Fruit fly (Drosophila melanogaster): ENCODE measurements around the gene CG46459.

- TF ChIP-seq CG6163 (GFP tag; IDR thresholded peaks at IDR 0.05) (no peak), fkh (GFP tag; optimal IDR thresholded peaks at IDR 0.05) (no peak), Sox15 (GFP tag; optimal IDR thresholded peaks at IDR 0.05) (no peak), CG6808 (GFP tag; optimal IDR thresholded peaks at IDR 0.05) (no peak), CG1621 (tag; optimal IDR thresholded peaks at IDR 0.05) (no peak), OdsH (GFP tag; optimal IDR thresholded peaks at IDR 0.05) (no peak), Hr4 (GFP tag; optimal IDR thresholded peaks at IDR 0.05) (no peak), Hr38 (GFP tag; optimal IDR thresholded peaks at IDR 0.05) (no peak), cyc (GFP tag; optimal IDR thresholded peaks at IDR 0.05) (no peak), CG31627 (GFP tag; optimal IDR thresholded peaks at IDR 0.05) (no peak), net (GFP tag; optimal IDR thresholded peaks at IDR 0.05) (no peak), CG8119 (GFP tag; IDR thresholded peaks at IDR 0.05) (no peak), CG32006 (GFP tag; optimal IDR thresholded peaks at IDR 0.05) (no peak)
Measured at dm6 chr3R:10659563-10659962, 36.9 kb upstream of the CG46459 start.

All from whole organism, prepupa.